Worm (Caenorhabditis elegans) whole organism, early embryonic: ENCODE results near the gene clec-45.

ENCODE experiments used
- B0310.2 ChIP-seq: sonication (generic microtip); optimal IDR thresholded peaks from 2 replicates; lab custom pipeline; 2016; ENCODE audit warnings: mild to moderate bottlenecking, missing genetic modification characterization, missing compliant biosample characterization
- ama-1 ChIP-seq: fragments of 150-350 bp; optimal IDR thresholded peaks from 2 replicates; lab custom pipeline; 2014
- flt-1 ChIP-seq: fragments of 200-800 bp; sonication (Bioruptor generic); IDR thresholded peaks from 2 replicates; pipeline ENCODE4 v1.3.6; 2022; ENCODE audit warnings: missing genetic modification characterization, missing compliant biosample characterization
- tbx-11 ChIP-seq: fragments of 200-800 bp; sonication (Bioruptor generic); IDR thresholded peaks from 2 replicates; pipeline ENCODE4 v1.3.6; 2022; ENCODE audit warnings: missing genetic modification characterization, missing compliant biosample characterization

DNA sequence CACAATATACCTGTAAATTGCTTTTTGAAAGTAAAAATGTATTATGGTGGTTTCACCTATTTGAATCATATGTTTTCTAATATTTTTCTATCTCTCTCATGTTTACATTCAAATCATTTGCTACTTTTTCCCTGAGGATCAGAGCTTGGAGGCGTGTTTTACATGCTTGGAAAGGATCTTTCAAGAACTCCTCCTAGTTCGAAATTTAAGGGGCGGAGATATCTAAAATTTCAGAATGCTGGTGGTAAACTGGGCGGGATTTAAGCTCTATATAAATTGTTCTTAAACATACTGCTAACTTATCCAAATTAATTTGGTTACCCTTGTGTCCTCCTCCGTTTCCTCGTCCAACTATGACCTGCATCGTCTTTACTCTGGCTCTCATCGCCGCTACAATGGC is 30.0 kb downstream of the clec-45 start, which contains the start of gene C12D5.5:
- TF ChIP-seq ama-1, result no peak
- no peak for TF ChIP-seq B0310.2 (tag; lab: Kevin White, UChicago)
- no peak for TF ChIP-seq tbx-11
- no peak for TF ChIP-seq flt-1 (GFP tag; lab: Robert Waterston, UW)
